Worm (Caenorhabditis elegans): ENCODE data around the gene ZC449.2.

Gene ZC449.2

ce11 chrX:4997548-4998087 lies 23.5 kb upstream of the ZC449.2 start, which contains the start of gene ZC8.6:
ZC8.6 (minus strand) TSS chrX:4997598.
- no peak for TF ChIP-seq hlh-13 (GFP tag; optimal IDR thresholded peaks at IDR 0.05)
- TF ChIP-seq sdc-2 (tag; optimal IDR thresholded peaks at IDR 0.05): peak; percentile 13
- peak; percentile 0 for TF ChIP-seq unc-42 (tag; optimal IDR thresholded peaks at IDR 0.05)

DNA sequence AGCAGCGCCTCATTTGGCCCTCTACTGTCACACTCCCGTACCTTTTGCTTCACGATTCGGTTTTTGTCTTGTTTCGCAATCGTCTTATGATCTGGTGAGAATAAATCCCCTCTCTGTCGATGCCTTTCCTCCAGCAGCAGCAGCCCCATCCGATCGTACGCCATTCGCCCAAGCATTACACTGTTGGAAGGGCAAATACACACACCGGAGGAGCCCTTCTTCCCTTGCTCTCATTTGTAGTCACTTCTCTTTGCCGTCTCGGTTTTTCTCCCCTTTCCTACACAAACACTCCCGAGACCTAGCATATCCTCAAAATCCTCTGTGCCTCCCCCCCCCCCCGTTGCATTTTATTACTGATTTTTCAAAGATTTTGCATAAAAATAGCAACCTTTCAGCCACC lies 22.2 kb upstream of the ZC449.2 start, which contains the start of gene set-30:
Gene set-30 (plus strand): TSS at position 396 of the 400 bp plus-strand sequence.
- TF ChIP-seq nfya-1 (tag; optimal IDR thresholded peaks at IDR 0.05) (no peak), hlh-6 (tag; optimal IDR thresholded peaks at IDR 0.05) (peak; percentile 26), elt-2 (tag; optimal IDR thresholded peaks at IDR 0.05) (no peak), sdc-2 (tag; optimal IDR thresholded peaks at IDR 0.05) (peak; percentile 38), ceh-34 (tag; optimal IDR thresholded peaks at IDR 0.05) (peak; percentile 7), tbx-2 (tag; optimal IDR thresholded peaks at IDR 0.05) (no peak), K02D7.2 (tag; optimal IDR thresholded peaks at IDR 0.05) (no peak)

DNA sequence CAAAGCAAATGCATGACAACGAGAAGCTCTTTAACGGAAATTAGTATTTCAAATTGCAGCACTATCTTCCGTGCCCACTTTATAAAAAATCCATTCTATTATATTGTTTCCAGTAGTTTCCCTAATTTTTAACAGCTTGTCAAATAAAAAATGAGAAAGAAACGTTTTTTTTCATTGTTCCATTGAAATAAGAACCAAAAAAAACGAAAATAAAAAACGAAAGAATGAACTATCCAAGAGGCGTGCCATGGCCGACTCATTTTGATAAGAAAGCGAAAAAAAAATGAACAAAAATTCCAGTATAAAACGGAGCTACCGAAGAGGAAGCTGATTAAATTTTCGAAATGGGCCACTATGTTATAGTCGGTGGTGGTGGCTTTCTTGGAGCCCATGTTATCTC lies 16.1 kb upstream of the ZC449.2 start, which contains the start of gene hsd-2:
Gene hsd-2 (plus strand): TSS at position 301 of the 400 bp plus-strand sequence.
- TF ChIP-seq nfya-1 (tag; optimal IDR thresholded peaks at IDR 0.05) (no peak), hlh-30 (tag; optimal IDR thresholded peaks at IDR 0.05; ENCODE audit: insufficient read depth) (no peak), madf-2 (tag; optimal IDR thresholded peaks at IDR 0.05) (no peak), eyg-1 (tag; optimal IDR thresholded peaks at IDR 0.05) (no peak), ceh-30 (tag; optimal IDR thresholded peaks at IDR 0.05) (no peak), hlh-8 (tag; optimal IDR thresholded peaks at IDR 0.05) (no peak), ceh-14 (tag; optimal IDR thresholded peaks at IDR 0.05) (no peak), pha-4 (tag; optimal IDR thresholded peaks at IDR 0.05) (no peak), fax-1 (tag; optimal IDR thresholded peaks at IDR 0.05) (no peak), dve-1 (tag; optimal IDR thresholded peaks at IDR 0.05) (no peak), lin-11 (tag; optimal IDR thresholded peaks at IDR 0.05) (no peak), ceh-45 (GFP tag; IDR thresholded peaks at IDR 0.05) (no peak), mec-3 (tag; optimal IDR thresholded peaks at IDR 0.05; ENCODE audit: borderline replicate concordance) (no peak), pax-1 (tag; optimal IDR thresholded peaks at IDR 0.05) (no peak), syd-9 (tag; optimal IDR thresholded peaks at IDR 0.05) (no peak), K09A11.1 (tag; optimal IDR thresholded peaks at IDR 0.05; ENCODE audit: insufficient read depth) (no peak), tbx-2 (tag; optimal IDR thresholded peaks at IDR 0.05) (no peak), ceh-6 (GFP tag; optimal IDR thresholded peaks at IDR 0.05) (no peak), ceh-18 (tag; optimal IDR thresholded peaks at IDR 0.05) (no peak)

ce11 chrX:5006972-5007371 lies 14.1 kb upstream of the ZC449.2 start:
- peak; percentile 41 for TF ChIP-seq elt-2 (tag; optimal IDR thresholded peaks at IDR 0.05)
- no peak for TF ChIP-seq pat-9 (tag; optimal IDR thresholded peaks at IDR 0.05)

ce11 chrX:5009000-5009399 lies 12.1 kb upstream of the ZC449.2 start, which contains the start of gene hsd-3:
hsd-3 (plus strand) TSS chrX:5009300.
- no peak for TF ChIP-seq nfya-1 (tag; optimal IDR thresholded peaks at IDR 0.05)
- no peak for TF ChIP-seq hlh-13 (GFP tag; optimal IDR thresholded peaks at IDR 0.05)
- TF ChIP-seq ceh-14 (tag; optimal IDR thresholded peaks at IDR 0.05): no peak
- no peak for TF ChIP-seq nhr-232 (tag; optimal IDR thresholded peaks at IDR 0.05)
- no peak for TF ChIP-seq pqm-1 (tag; optimal IDR thresholded peaks at IDR 0.05)
- TF ChIP-seq dve-1 (tag; optimal IDR thresholded peaks at IDR 0.05): no peak
- TF ChIP-seq elt-4 (tag; optimal IDR thresholded peaks at IDR 0.05): no peak
- TF ChIP-seq unc-3 (GFP tag; conservative IDR thresholded peaks at IDR 0.05): no peak
- TF ChIP-seq unc-3 (tag; optimal IDR thresholded peaks at IDR 0.05): no peak
- TF ChIP-seq ceh-30 (tag; optimal IDR thresholded peaks at IDR 0.05): no peak

Data from whole organism, late embryonic.